Fruit fly (Drosophila melanogaster) whole organism, adult: Measurements from ENCODE around the gene CG9664.
A peak's percentile ranks its signal among the peaks of the same experiment; 100 is the strongest.

ENCODE experiments used
- CG11617 ChIP-seq: fragments of 200-800 bp; sonication (Bioruptor generic); optimal IDR thresholded peaks from 2 replicates; lab custom pipeline; 2017; ENCODE audit warnings: mild to moderate bottlenecking, missing biosample characterization, missing genetic modification reagents, missing genetic modification characterization
- CG12768 ChIP-seq: fragments of 200-800 bp; sonication (Bioruptor generic); optimal IDR thresholded peaks from 2 replicates; lab custom pipeline; 2017; ENCODE audit warnings: missing biosample characterization, missing genetic modification characterization, mild to moderate bottlenecking, moderate library complexity, missing genetic modification reagents
- CG14711 ChIP-seq: fragments of 200-800 bp; sonication (Bioruptor generic); optimal IDR thresholded peaks from 2 replicates; lab custom pipeline; 2018; ENCODE audit warnings: missing biosample characterization, mild to moderate bottlenecking, missing genetic modification characterization, moderate library complexity
- CG1620 ChIP-seq: fragments of 200-800 bp; sonication (Bioruptor generic); optimal IDR thresholded peaks from 2 replicates; lab custom pipeline; 2016; ENCODE audit warnings: missing biosample characterization, missing genetic modification characterization
- CG33017 ChIP-seq: fragments of 200-800 bp; sonication (Bioruptor generic); optimal IDR thresholded peaks from 2 replicates; lab custom pipeline; 2018; ENCODE audit warnings: missing biosample characterization, mild to moderate bottlenecking, missing genetic modification characterization, moderate library complexity
- CG5204 ChIP-seq: fragments of 200-800 bp; sonication (Bioruptor generic); optimal IDR thresholded peaks from 2 replicates; lab custom pipeline; 2016; ENCODE audit warnings: missing biosample characterization, missing genetic modification characterization
- CG7045 ChIP-seq: fragments of 200-800 bp; sonication (Bioruptor generic); optimal IDR thresholded peaks from 2 replicates; lab custom pipeline; 2017; ENCODE audit warnings: missing biosample characterization, mild to moderate bottlenecking, missing genetic modification characterization
- CG7101 ChIP-seq: fragments of 200-800 bp; sonication (Bioruptor generic); optimal IDR thresholded peaks from 2 replicates; lab custom pipeline; 2018; ENCODE audit warnings: missing biosample characterization, mild to moderate bottlenecking, missing genetic modification characterization, moderate library complexity
- Clk ChIP-seq: fragments of 200-800 bp; sonication (Bioruptor generic); optimal IDR thresholded peaks from 2 replicates; lab custom pipeline; 2017; ENCODE audit warnings: missing biosample characterization, missing genetic modification characterization
- Crg-1 ChIP-seq: fragments of 200-800 bp; sonication (Bioruptor generic); optimal IDR thresholded peaks from 2 replicates; lab custom pipeline; 2016; ENCODE audit warnings: missing biosample characterization, missing genetic modification characterization
- Hr96 ChIP-seq: fragments of 200-800 bp; sonication (Bioruptor generic); optimal IDR thresholded peaks from 2 replicates; lab custom pipeline; 2016; ENCODE audit warnings: missing biosample characterization, missing genetic modification characterization
- Mnt ChIP-seq: fragments of 200-800 bp; sonication (Bioruptor generic); optimal IDR thresholded peaks from 2 replicates; lab custom pipeline; 2016; ENCODE audit warnings: missing biosample characterization, mild to moderate bottlenecking, missing genetic modification characterization
- bab1 ChIP-seq: fragments of 200-800 bp; sonication (Bioruptor generic); optimal IDR thresholded peaks from 3 replicates; lab custom pipeline; 2019; ENCODE audit warnings: missing biosample characterization, mild to moderate bottlenecking, missing genetic modification characterization, moderate library complexity
- cic ChIP-seq: fragments of 200-800 bp; sonication (Bioruptor generic); optimal IDR thresholded peaks from 2 replicates; lab custom pipeline; 2017; ENCODE audit warnings: missing biosample characterization, mild to moderate bottlenecking, missing genetic modification characterization, moderate library complexity
- cnc ChIP-seq, 2 experiments: fragments of >200 bp; optimal IDR thresholded peaks; 2 replicates each; lab custom pipeline; 2017
- kay ChIP-seq: fragments of 200-800 bp; sonication (Bioruptor generic); peaks from one replicate; lab custom pipeline; 2016; ENCODE audit warnings: missing biosample characterization, missing genetic modification characterization, borderline replicate concordance
- ovo ChIP-seq: fragments of 200-800 bp; sonication (Bioruptor generic); optimal IDR thresholded peaks from 2 replicates; lab custom pipeline; 2016; ENCODE audit warnings: missing biosample characterization, missing genetic modification characterization
- pad ChIP-seq: fragments of 200-800 bp; sonication (Bioruptor generic); optimal IDR thresholded peaks from 3 replicates; lab custom pipeline; 2017; ENCODE audit warnings: missing biosample characterization, missing genetic modification characterization, mild to moderate bottlenecking, moderate library complexity, missing genetic modification reagents
- tj ChIP-seq: fragments of 200-800 bp; sonication (Bioruptor generic); optimal IDR thresholded peaks from 3 replicates; lab custom pipeline; 2017; ENCODE audit warnings: missing biosample characterization, mild to moderate bottlenecking, missing genetic modification characterization, moderate library complexity
- toe ChIP-seq: fragments of 200-800 bp; sonication (Bioruptor generic); optimal IDR thresholded peaks from 2 replicates; lab custom pipeline; 2016; ENCODE audit warnings: missing biosample characterization, missing genetic modification characterization

The CG9664 gene

DNA sequence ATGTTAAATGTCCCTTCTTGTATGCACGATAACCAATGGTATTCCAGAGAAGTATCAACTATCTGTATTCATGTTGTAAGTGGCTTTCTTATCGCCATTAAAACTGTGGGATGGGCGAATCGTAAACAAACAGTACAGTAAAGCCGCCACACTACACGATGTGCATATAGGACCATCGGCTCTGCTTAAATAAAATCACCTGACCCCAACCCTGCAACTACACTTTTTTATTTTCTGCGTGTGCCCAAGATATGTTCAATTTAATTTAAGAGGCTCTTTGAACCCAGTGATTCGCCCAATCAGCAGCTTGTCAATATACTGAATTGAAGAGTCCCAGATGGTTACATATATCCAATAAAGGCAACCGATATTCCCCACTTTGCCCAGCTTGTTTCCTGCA, 5.3 kb upstream of the CG9664 start:
- TF ChIP-seq bab1 (GFP tag; lab: Kevin White, UChicago) = no peak
- TF ChIP-seq Crg-1 (GFP tag; lab: Kevin White, UChicago) = no peak
- TF ChIP-seq CG14711 (tag; lab: Kevin White, UChicago) = no peak
- TF ChIP-seq pad (GFP tag; lab: Kevin White, UChicago) = no peak
- TF ChIP-seq CG12768 = no peak
- no peak for TF ChIP-seq kay (GFP tag; lab: Kevin White, UChicago)
- no peak for TF ChIP-seq Hr96
- TF ChIP-seq Clk (GFP tag; lab: Kevin White, UChicago) = no peak
- TF ChIP-seq CG7045 (GFP tag; lab: Kevin White, UChicago) = no peak
- TF ChIP-seq tj (GFP tag; lab: Kevin White, UChicago) = no peak
- no peak for TF ChIP-seq toe (GFP tag; lab: Kevin White, UChicago)
- TF ChIP-seq CG1620 = no peak
- no peak for TF ChIP-seq CG7101 (tag; lab: Kevin White, UChicago)
- no peak for TF ChIP-seq CG33017
- no peak for TF ChIP-seq CG5204 (GFP tag; lab: Kevin White, UChicago)
- TF ChIP-seq CG11617 (GFP tag; lab: Kevin White, UChicago) = no peak
- no peak for TF ChIP-seq cnc (optimal IDR thresholded peaks at IDR 0.05; lab: Kevin White, UChicago)

DNA sequence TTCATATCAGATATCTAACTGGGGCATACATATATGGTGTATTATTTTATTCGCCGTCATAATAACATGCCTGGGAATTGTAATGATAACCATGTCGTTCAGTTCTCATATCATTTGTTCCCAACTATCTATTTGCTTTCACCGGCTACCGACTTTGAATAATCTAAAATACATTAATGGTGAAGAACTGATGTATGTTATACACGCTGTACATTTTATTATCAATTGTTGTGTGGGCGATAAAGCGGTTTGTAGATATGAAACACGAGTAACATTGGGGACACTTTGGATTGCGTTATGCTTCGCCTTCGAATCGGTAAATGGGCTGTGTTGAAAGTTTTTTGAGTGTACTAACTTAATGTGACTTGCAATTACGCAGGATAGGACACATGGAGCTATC, 4.6 kb upstream of the CG9664 start:
- TF ChIP-seq CG14711 (tag; lab: Kevin White, UChicago) = no peak
- TF ChIP-seq CG5204 (GFP tag; lab: Kevin White, UChicago) = no peak
- TF ChIP-seq CG1620 = no peak
- no peak for TF ChIP-seq Mnt (GFP tag; lab: Kevin White, UChicago)
- no peak for TF ChIP-seq kay (GFP tag; lab: Kevin White, UChicago)
- TF ChIP-seq pad (GFP tag; lab: Kevin White, UChicago) = no peak
- TF ChIP-seq cic (GFP tag; lab: Kevin White, UChicago) = no peak

DNA sequence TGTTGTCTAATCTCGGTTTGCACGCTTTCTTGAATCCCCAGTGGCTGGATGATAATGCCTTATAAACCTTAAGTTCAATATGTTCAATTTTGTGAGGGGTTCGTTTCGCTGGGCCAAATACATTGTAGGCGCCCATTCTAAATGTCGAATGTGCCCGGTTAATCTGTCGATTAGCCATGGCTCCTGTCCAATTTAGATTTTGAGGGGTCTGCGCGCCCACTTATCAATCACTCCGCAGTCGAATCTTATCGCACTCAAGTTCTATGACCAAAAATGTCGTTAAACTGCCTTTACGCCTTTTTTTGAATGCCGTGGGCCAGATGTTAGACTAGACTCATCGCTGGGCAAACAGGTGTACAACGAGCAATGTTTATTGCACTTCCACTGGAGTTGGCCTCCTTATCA, 3.6 kb upstream of the CG9664 start:
- TF ChIP-seq cic (GFP tag; lab: Kevin White, UChicago) = peak; percentile 1
- no peak for TF ChIP-seq Hr96
- no peak for TF ChIP-seq CG5204 (GFP tag; lab: Kevin White, UChicago)

DNA sequence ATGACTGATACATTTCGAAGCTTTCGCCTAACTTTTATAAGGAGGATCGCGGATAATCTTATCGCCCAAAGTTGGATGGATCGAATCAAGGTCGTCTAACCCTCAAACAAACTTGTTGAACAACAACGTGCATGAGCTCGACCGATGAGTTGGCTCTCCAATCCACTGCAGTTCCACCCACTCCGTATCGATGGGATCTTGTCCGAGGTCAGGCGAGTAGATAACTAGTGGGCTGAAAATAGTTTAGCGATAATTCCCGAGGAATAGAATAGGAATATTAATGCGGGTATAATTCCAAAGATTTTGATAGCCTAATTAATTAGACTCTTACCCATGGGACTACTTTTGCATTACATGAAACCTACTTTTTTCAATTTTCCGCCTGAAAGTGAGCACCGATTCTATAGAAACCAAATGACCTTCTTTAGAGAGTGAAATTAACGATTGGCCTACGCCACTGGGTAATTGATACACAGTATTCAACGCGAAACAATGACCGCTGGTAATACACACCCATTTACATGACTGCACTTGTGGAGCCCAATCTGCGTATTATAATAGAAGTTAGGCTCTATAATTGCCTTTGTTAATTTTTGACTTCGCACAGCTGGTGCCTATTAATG, 677 bp downstream of the CG9664 start:
- no peak for TF ChIP-seq toe (GFP tag; lab: Kevin White, UChicago)
- no peak for TF ChIP-seq pad (GFP tag; lab: Kevin White, UChicago)
- no peak for TF ChIP-seq kay (GFP tag; lab: Kevin White, UChicago)
- no peak for TF ChIP-seq CG33017
- no peak for TF ChIP-seq CG7045 (GFP tag; lab: Kevin White, UChicago)
- TF ChIP-seq bab1 (GFP tag; lab: Kevin White, UChicago) = no peak
- TF ChIP-seq CG5204 (GFP tag; lab: Kevin White, UChicago) = no peak
- TF ChIP-seq cic (GFP tag; lab: Kevin White, UChicago) = no peak
- TF ChIP-seq CG12768 = no peak
- TF ChIP-seq CG1620 = no peak
- TF ChIP-seq tj (GFP tag; lab: Kevin White, UChicago) = no peak
- no peak for TF ChIP-seq Clk (GFP tag; lab: Kevin White, UChicago)

DNA sequence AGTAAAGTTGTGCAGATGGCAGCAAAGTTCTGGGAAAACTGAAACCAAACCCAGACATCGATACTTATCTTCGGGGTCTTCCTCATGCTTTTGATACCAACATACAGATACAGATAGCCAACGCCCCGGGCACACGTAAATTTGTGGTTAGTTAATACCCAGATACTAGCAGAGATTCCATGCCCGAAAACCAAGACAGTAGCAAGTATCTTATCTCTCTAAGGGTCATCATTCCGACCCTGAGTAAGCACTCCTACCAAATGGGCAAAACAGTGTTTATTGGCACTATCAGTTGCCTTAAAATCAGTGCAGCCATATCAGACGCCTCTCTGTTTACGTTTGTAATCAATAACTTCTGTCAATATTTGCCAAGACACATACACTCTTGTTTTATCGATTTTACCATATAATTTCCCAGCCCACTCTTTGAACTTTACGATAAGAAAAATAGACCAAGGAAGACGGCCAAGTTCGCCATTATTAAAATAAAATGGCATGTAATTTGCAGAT, 14.0 kb downstream of the CG9664 start, which contains the start of gene OtopLb:
Gene OtopLb (minus strand): TSS at position 51 of the 510 bp plus-strand sequence.
- TF ChIP-seq cic (GFP tag; lab: Kevin White, UChicago) = peak; percentile 91
- TF ChIP-seq CG7045 (GFP tag; lab: Kevin White, UChicago) = peak; percentile 70
- TF ChIP-seq tj (GFP tag; lab: Kevin White, UChicago) = no peak
- peak; percentile 6 for TF ChIP-seq Mnt (GFP tag; lab: Kevin White, UChicago)
- TF ChIP-seq toe (GFP tag; lab: Kevin White, UChicago) = peak; percentile 10
- peak; percentile 88 for TF ChIP-seq CG12768
- no peak for TF ChIP-seq CG1620
- TF ChIP-seq CG5204 (GFP tag; lab: Kevin White, UChicago) = peak; percentile 25
- peak; percentile 30 for TF ChIP-seq CG14711 (tag; lab: Kevin White, UChicago)
- no peak for TF ChIP-seq bab1 (GFP tag; lab: Kevin White, UChicago)
- peak; percentile 29 for TF ChIP-seq pad (GFP tag; lab: Kevin White, UChicago)
- TF ChIP-seq Hr96 = no peak
- TF ChIP-seq Crg-1 (GFP tag; lab: Kevin White, UChicago) = peak; percentile 63
- peak; percentile 35 for TF ChIP-seq ovo (GFP tag; lab: Kevin White, UChicago)
- TF ChIP-seq Clk (GFP tag; lab: Kevin White, UChicago) = peak; percentile 45
- peak; percentile 35 for TF ChIP-seq CG33017
- TF ChIP-seq CG11617 (GFP tag; lab: Kevin White, UChicago) = peak; percentile 46
- no peak for TF ChIP-seq cnc (optimal IDR thresholded peaks at IDR 0.05; lab: Kevin White, UChicago)
- peak; percentile 76 for TF ChIP-seq kay (GFP tag; lab: Kevin White, UChicago)
- TF ChIP-seq CG7101 (tag; lab: Kevin White, UChicago) = peak; percentile 66

DNA sequence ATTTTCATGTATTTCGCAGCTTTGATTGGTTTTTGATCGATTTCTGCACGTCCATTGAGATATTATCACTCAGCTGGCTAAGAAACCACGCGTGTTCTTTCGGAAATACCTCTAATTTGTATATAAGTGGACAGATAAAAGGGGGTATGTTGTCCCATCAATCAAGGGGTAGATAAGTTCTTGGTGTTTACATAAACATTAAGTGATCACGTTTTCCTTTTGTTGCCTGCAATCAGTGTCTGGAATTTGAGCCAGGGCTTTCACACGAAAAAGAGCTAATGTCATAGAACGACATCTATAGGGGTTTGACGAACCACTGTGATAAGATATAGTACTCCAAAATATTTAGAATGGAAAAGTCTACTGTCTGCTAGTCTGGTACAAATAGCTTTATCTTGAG, 15.7 kb downstream of the CG9664 start:
- TF ChIP-seq kay (GFP tag; lab: Kevin White, UChicago) (peak; percentile 27), CG7045 (GFP tag; lab: Kevin White, UChicago) (no peak), ovo (GFP tag; lab: Kevin White, UChicago) (no peak), CG14711 (tag; lab: Kevin White, UChicago) (no peak)
